Worm (Caenorhabditis elegans) whole organism, L2 larva: Measurements from ENCODE around the gene R102.8.

ENCODE experiments used
- C34F6.9 ChIP-seq: fragments of 150-350 bp; optimal IDR thresholded peaks from 2 replicates; lab custom pipeline; 2014; ENCODE audit warnings: missing biosample characterization, missing genetic modification characterization
- F13H6.1 ChIP-seq: sonication (generic microtip); optimal IDR thresholded peaks from 2 replicates; lab custom pipeline; 2016; ENCODE audit warnings: missing genetic modification characterization, missing compliant biosample characterization
- Y55F3AM.14 ChIP-seq: fragments of 200-800 bp; sonication (Bioruptor generic); optimal IDR thresholded peaks from 2 replicates; lab custom pipeline; 2018; ENCODE audit warnings: mild to moderate bottlenecking, missing genetic modification characterization, missing compliant biosample characterization
- ZK546.5 ChIP-seq: sonication (generic microtip); optimal IDR thresholded peaks from 2 replicates; lab custom pipeline; 2017; ENCODE audit warnings: missing biosample characterization, missing genetic modification characterization
- alr-1 ChIP-seq: fragments of 150-350 bp; optimal IDR thresholded peaks from 2 replicates; lab custom pipeline; 2014; ENCODE audit warnings: missing biosample characterization, missing genetic modification characterization
- aly-2 ChIP-seq: fragments of 150-350 bp; optimal IDR thresholded peaks from 2 replicates; lab custom pipeline; 2014; ENCODE audit warnings: missing biosample characterization, missing genetic modification characterization
- ama-1 ChIP-seq: fragments of 150-350 bp; optimal IDR thresholded peaks from 2 replicates; lab custom pipeline; 2018; ENCODE audit warnings: inconsistent platforms
- blmp-1 ChIP-seq: sonication (generic microtip); optimal IDR thresholded peaks from 2 replicates; lab custom pipeline; 2017; ENCODE audit warnings: missing genetic modification characterization, mild to moderate bottlenecking, missing compliant biosample characterization, antibody characterized with exemption, moderate library complexity; ENCODE audit not compliant: insufficient read depth
- ceh-82 ChIP-seq: fragments of 150-350 bp; optimal IDR thresholded peaks from 2 replicates; lab custom pipeline; 2014; ENCODE audit warnings: missing biosample characterization, missing genetic modification characterization
- crh-2 ChIP-seq: sonication (generic microtip); optimal IDR thresholded peaks from 2 replicates; lab custom pipeline; 2017; ENCODE audit warnings: missing biosample characterization, missing genetic modification characterization
- elt-3 ChIP-seq: sonication (generic microtip); optimal IDR thresholded peaks from 2 replicates; lab custom pipeline; 2017; ENCODE audit warnings: missing biosample characterization, missing genetic modification characterization
- fos-1 ChIP-seq: fragments of 150-350 bp; optimal IDR thresholded peaks from 2 replicates; lab custom pipeline; 2014; ENCODE audit warnings: missing biosample characterization, missing genetic modification characterization
- gmeb-1 ChIP-seq: fragments of 150-350 bp; optimal IDR thresholded peaks from 2 replicates; lab custom pipeline; 2014; ENCODE audit warnings: missing biosample characterization, missing genetic modification characterization
- lin-13 ChIP-seq: fragments of 150-350 bp; optimal IDR thresholded peaks from 2 replicates; lab custom pipeline; 2014; ENCODE audit warnings: missing biosample characterization, missing genetic modification reagents, missing genetic modification characterization
- lsy-2 ChIP-seq, 2 experiments: fragments of 150-350 bp in 1 of 2; sonication (generic microtip) in 1 of 2; optimal IDR thresholded peaks; 2 replicates each; lab custom pipeline; 2014 to 2017; ENCODE audit warnings: missing biosample characterization in 2 of 2, missing genetic modification characterization in 2 of 2
- mab-5 ChIP-seq: fragments of 150-350 bp; optimal IDR thresholded peaks from 2 replicates; lab custom pipeline; 2014; ENCODE audit warnings: missing biosample characterization, missing genetic modification characterization
- mbf-1 ChIP-seq: sonication (generic microtip); optimal IDR thresholded peaks from 2 replicates; lab custom pipeline; 2017; ENCODE audit warnings: missing biosample characterization, missing genetic modification characterization
- mdl-1 ChIP-seq, 2 experiments: fragments of 150-350 bp in 1 of 2; sonication (generic microtip) in 1 of 2; optimal IDR thresholded peaks; 2 replicates each; lab custom pipeline; 2017; ENCODE audit warnings: missing biosample characterization in 2 of 2, missing genetic modification characterization in 2 of 2
- nhr-10 ChIP-seq: sonication (generic microtip); optimal IDR thresholded peaks from 2 replicates; lab custom pipeline; 2017; ENCODE audit warnings: missing biosample characterization, missing genetic modification characterization
- nhr-11 ChIP-seq: fragments of 150-350 bp; optimal IDR thresholded peaks from 2 replicates; lab custom pipeline; 2014; ENCODE audit warnings: missing biosample characterization, missing genetic modification characterization
- nhr-12 ChIP-seq: fragments of 150-350 bp; optimal IDR thresholded peaks from 2 replicates; lab custom pipeline; 2014; ENCODE audit warnings: missing biosample characterization, missing genetic modification characterization
- nhr-129 ChIP-seq: fragments of 150-350 bp; optimal IDR thresholded peaks from 2 replicates; lab custom pipeline; 2014; ENCODE audit warnings: missing biosample characterization, missing genetic modification characterization
- nhr-21 ChIP-seq: fragments of 150-350 bp; optimal IDR thresholded peaks from 2 replicates; lab custom pipeline; 2014; ENCODE audit warnings: missing biosample characterization, missing genetic modification characterization
- nhr-23 ChIP-seq: fragments of 150-350 bp; optimal IDR thresholded peaks from 2 replicates; lab custom pipeline; 2014; ENCODE audit warnings: missing biosample characterization, missing genetic modification reagents, missing genetic modification characterization
- nhr-25 ChIP-seq: fragments of 150-350 bp; sonication (generic microtip); optimal IDR thresholded peaks from 3 replicates; lab custom pipeline; 2014; ENCODE audit warnings: missing biosample characterization, missing genetic modification characterization
- nhr-6 ChIP-seq: fragments of 150-350 bp; optimal IDR thresholded peaks from 2 replicates; lab custom pipeline; 2014; ENCODE audit warnings: missing biosample characterization, missing genetic modification characterization
- nhr-77 ChIP-seq: fragments of 150-350 bp; optimal IDR thresholded peaks from 2 replicates; lab custom pipeline; 2014; ENCODE audit warnings: missing biosample characterization, missing genetic modification characterization
- peb-1 ChIP-seq: fragments of 150-350 bp; optimal IDR thresholded peaks from 2 replicates; lab custom pipeline; 2014; ENCODE audit warnings: missing biosample characterization, missing genetic modification characterization
- sem-4 ChIP-seq: fragments of 150-350 bp; optimal IDR thresholded peaks from 2 replicates; lab custom pipeline; 2014; ENCODE audit warnings: missing biosample characterization, missing genetic modification reagents, missing genetic modification characterization
- skn-1 ChIP-seq: sonication (generic microtip); optimal IDR thresholded peaks from 2 replicates; lab custom pipeline; 2017; ENCODE audit warnings: missing biosample characterization, missing genetic modification characterization
- sma-3 ChIP-seq: sonication (generic microtip); optimal IDR thresholded peaks from 2 replicates; lab custom pipeline; 2016; ENCODE audit warnings: missing genetic modification reagents, missing genetic modification characterization, missing compliant biosample characterization
- sma-9 ChIP-seq, 2 experiments: fragments of 150-350 bp in 1 of 2; sonication (generic microtip) in 1 of 2; optimal IDR thresholded peaks; 2 replicates each; lab custom pipeline; 2014 to 2016; ENCODE audit warnings: missing genetic modification characterization in 2 of 2, mild to moderate bottlenecking in 1 of 2, missing biosample characterization in 1 of 2, missing compliant biosample characterization in 1 of 2, missing genetic modification reagents in 1 of 2, moderate library complexity in 1 of 2
- snpc-4 ChIP-seq: fragments of 150-350 bp; optimal IDR thresholded peaks from 2 replicates; lab custom pipeline; 2014; ENCODE audit warnings: missing biosample characterization, missing genetic modification characterization
- unc-39 ChIP-seq: fragments of 150-350 bp; optimal IDR thresholded peaks from 2 replicates; lab custom pipeline; 2014; ENCODE audit warnings: missing biosample characterization, missing genetic modification characterization
- unc-55 ChIP-seq: fragments of 150-350 bp; sonication (generic microtip); optimal IDR thresholded peaks from 3 replicates; lab custom pipeline; 2014; ENCODE audit warnings: missing biosample characterization, missing genetic modification reagents, missing genetic modification characterization
- unc-62 ChIP-seq: fragments of 150-350 bp; optimal IDR thresholded peaks from 2 replicates; lab custom pipeline; 2014; ENCODE audit warnings: missing biosample characterization, missing genetic modification reagents, missing genetic modification characterization
- zag-1 ChIP-seq: fragments of 150-350 bp; optimal IDR thresholded peaks from 2 replicates; lab custom pipeline; 2014; ENCODE audit warnings: missing biosample characterization, missing genetic modification characterization
- ztf-11 ChIP-seq: sonication (generic microtip); optimal IDR thresholded peaks from 2 replicates; lab custom pipeline; 2017; ENCODE audit warnings: missing biosample characterization, missing genetic modification characterization

Gene R102.8

DNA sequence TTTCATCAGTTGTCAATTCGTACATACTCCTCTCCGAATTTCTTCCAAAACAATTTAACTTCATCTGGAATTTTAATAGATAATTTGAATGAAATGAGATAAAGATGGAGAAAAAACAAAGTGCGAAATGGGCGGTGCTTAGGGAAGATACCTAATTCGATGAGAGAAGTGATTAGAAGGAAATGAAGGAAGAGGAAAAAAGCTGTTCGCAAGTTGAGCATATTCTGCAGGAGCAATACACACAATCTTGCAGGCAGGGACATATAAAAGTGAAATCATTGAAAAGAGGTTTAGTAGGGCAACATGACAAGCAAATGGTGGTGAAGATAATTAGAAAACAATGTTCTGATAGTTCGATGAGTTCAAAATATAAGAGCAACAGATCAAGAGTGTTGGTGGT, 21.7 kb upstream of the R102.8 start, which contains the start of gene glb-21:
TSS of gene glb-21 (minus strand) at position 66 of the 400 bp plus-strand sequence.
- TF ChIP-seq ceh-82 (tag; lab: Kevin White, UChicago) (no peak), blmp-1 (no peak), lin-13 (GFP tag; lab: Kevin White, UChicago) (no peak), lsy-2 (tag; optimal IDR thresholded peaks at IDR 0.05; lab: Kevin White, UChicago) (no peak), ZK546.5 (tag; lab: Kevin White, UChicago) (no peak), snpc-4 (no peak), fos-1 (tag; lab: Kevin White, UChicago) (no peak), crh-2 (tag; lab: Kevin White, UChicago) (no peak), nhr-25 (no peak), nhr-12 (tag; lab: Kevin White, UChicago) (no peak), unc-39 (tag; lab: Kevin White, UChicago) (no peak), nhr-23 (tag; lab: Kevin White, UChicago) (no peak), alr-1 (tag; lab: Kevin White, UChicago) (no peak), zag-1 (tag; lab: Kevin White, UChicago) (no peak), ama-1 (lab: Kevin White, UChicago) (no peak), nhr-77 (tag; lab: Kevin White, UChicago) (no peak), mdl-1 (tag; optimal IDR thresholded peaks at IDR 0.05; lab: Kevin White, UChicago) (no peak), sma-9 (GFP tag; optimal IDR thresholded peaks at IDR 0.05; lab: Kevin White, UChicago) (no peak), sma-9 (tag; optimal IDR thresholded peaks at IDR 0.05; lab: Kevin White, UChicago) (no peak), mab-5 (no peak)

DNA sequence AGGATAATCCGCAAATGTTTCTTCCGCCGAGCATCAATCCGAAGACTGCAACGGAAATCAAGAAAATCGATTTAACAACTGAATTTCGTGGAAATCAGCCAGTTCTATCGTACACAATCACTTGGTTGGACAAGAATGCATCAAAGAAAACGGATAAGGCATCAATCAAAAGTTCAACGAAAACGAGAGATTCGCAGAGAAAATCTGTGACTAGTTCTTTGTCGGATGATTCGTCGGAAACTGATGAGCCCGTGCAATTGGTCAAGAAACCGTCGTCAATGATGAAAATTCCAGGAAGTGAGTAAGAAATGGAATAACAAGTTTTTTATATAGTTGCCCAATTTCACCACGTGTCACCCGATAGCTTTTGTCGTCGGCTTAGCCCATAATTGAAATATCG, 16.1 kb upstream of the R102.8 start, which contains the start of gene R102.6:
TSS of gene R102.6 (minus strand) at position 101 of the 400 bp plus-strand sequence.
- TF ChIP-seq nhr-6 (no peak), nhr-77 (tag; lab: Kevin White, UChicago) (no peak), ztf-11 (tag; lab: Kevin White, UChicago) (no peak)

DNA sequence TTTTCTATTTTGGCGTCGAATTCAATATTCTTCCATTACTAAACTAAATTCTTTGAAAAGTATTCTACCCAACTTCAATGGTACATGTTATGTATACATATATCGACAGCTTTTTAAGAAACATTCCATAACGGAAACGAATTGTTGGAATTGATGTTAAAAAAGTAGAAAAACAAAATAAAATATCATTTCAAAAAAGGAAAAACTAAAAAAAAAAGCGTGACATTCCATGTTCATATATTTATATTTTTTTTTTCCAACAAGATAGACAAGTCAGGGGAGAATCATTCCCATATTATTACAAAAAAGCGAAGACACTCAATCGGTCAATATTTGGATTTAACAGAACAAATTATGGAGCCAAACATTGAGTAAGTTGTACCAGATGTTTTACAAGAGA, 15.1 kb upstream of the R102.8 start, which contains the start of gene R102.10:
TSS of gene R102.10 (plus strand) at position 301 of the 400 bp plus-strand sequence.
- TF ChIP-seq unc-55 (GFP tag; lab: Kevin White, UChicago): no peak
- TF ChIP-seq nhr-10 (tag; lab: Kevin White, UChicago): no peak

DNA sequence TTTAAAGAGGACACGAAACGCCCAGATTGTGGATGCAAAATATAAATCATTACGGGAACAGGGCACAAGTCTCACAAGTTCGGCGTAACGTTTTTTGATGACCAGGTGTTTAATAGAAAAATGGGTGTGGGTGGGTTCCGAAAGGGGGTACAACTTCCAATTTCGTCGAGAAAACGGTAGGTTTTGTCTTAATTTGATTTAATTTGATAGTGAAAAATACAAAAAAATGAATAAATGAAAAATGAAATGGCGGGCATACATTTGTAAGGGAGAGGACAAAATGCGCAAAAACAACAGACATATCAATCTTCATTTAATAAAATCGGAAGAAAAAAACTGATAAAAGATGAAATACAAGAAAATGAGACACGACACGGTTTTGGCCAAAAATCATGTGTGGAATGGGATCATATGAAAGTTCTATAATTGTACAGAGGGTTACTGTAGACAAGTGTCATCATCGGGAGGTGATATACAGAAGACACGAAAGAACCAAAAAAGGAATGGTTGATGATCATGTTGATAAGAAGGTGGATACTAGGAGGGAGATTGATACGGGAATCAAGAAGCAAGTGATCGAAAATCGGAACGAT, 11.9 kb upstream of the R102.8 start:
- TF ChIP-seq ztf-11 (tag; lab: Kevin White, UChicago) (no peak), snpc-4 (no peak), skn-1 (tag; lab: Kevin White, UChicago) (no peak), unc-55 (GFP tag; lab: Kevin White, UChicago) (no peak), nhr-129 (tag; lab: Kevin White, UChicago) (peak; percentile 15), Y55F3AM.14 (GFP tag; lab: Kevin White, UChicago) (no peak), lin-13 (GFP tag; lab: Kevin White, UChicago) (no peak), sma-3 (GFP tag; lab: Kevin White, UChicago) (peak; percentile 28), aly-2 (tag; lab: Kevin White, UChicago) (no peak), gmeb-1 (tag; lab: Kevin White, UChicago) (no peak), elt-3 (no peak), unc-62 (no peak), F13H6.1 (tag; lab: Kevin White, UChicago) (no peak), ZK546.5 (tag; lab: Kevin White, UChicago) (no peak), sma-9 (GFP tag; optimal IDR thresholded peaks at IDR 0.05; lab: Kevin White, UChicago) (peak; percentile 62), sma-9 (tag; optimal IDR thresholded peaks at IDR 0.05; lab: Kevin White, UChicago) (no peak), mbf-1 (tag; lab: Kevin White, UChicago) (no peak), C34F6.9 (tag; lab: Kevin White, UChicago) (no peak), fos-1 (tag; lab: Kevin White, UChicago) (peak; percentile 12), nhr-23 (tag; lab: Kevin White, UChicago) (no peak), sem-4 (tag; lab: Kevin White, UChicago) (no peak), zag-1 (tag; lab: Kevin White, UChicago) (no peak), mdl-1 (tag; optimal IDR thresholded peaks at IDR 0.05; lab: Kevin White, UChicago) (no peak), unc-39 (tag; lab: Kevin White, UChicago) (no peak), nhr-11 (tag; lab: Kevin White, UChicago) (no peak), nhr-25 (no peak), peb-1 (tag; lab: Kevin White, UChicago) (no peak), nhr-21 (tag; lab: Kevin White, UChicago) (peak; percentile 60), nhr-12 (tag; lab: Kevin White, UChicago) (no peak)
